Worm (Caenorhabditis elegans): ENCODE data around the gene sma-2.
A peak's percentile ranks its signal among the peaks of the same experiment; 100 is the strongest.

Gene sma-2

DNA sequence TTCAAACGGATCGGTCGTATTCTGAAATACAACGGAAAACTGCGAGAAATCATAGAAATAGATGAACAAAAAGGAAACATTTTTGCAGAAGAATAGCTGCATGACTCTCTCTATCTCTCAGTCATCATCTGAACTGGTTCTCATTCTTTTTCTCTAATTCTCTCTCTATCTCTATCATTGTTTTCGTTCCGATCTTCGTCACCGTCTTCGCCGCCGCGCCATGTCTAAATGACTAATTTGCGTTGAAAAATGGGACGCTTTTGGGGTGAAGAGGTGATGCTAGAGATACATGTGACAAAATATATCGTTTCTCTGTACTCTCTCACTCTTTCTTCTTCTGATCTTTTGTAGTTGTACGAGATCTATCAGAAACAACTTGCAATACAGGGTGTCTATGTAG, 31.0 kb downstream of the sma-2 start:
- TF ChIP-seq ceh-40 (GFP tag; IDR thresholded peaks at IDR 0.05): no peak
- no peak for TF ChIP-seq Y67H2A.10 (GFP tag; conservative IDR thresholded peaks at IDR 0.05)
- no peak for TF ChIP-seq sea-2 (GFP tag; IDR thresholded peaks at IDR 0.05)
- peak; percentile 61 for TF ChIP-seq lin-40 (tag; optimal IDR thresholded peaks at IDR 0.05)
- no peak for TF ChIP-seq attf-6 (GFP tag; IDR thresholded peaks at IDR 0.05)
- no peak for TF ChIP-seq tbx-9 (tag; optimal IDR thresholded peaks at IDR 0.05; ENCODE audit: borderline replicate concordance)
- peak; percentile 60 for TF ChIP-seq ztf-26 (tag; optimal IDR thresholded peaks at IDR 0.05)
- TF ChIP-seq akir-1 (GFP tag; optimal IDR thresholded peaks at IDR 0.05): no peak
- no peak for TF ChIP-seq cebp-1 (GFP tag; IDR thresholded peaks at IDR 0.05)
- TF ChIP-seq cebp-1 (tag; optimal IDR thresholded peaks at IDR 0.05): peak; percentile 27
- TF ChIP-seq chd-7 (tag; optimal IDR thresholded peaks at IDR 0.05): peak; percentile 16
- no peak for TF ChIP-seq B0261.1 (tag; optimal IDR thresholded peaks at IDR 0.05)
- TF ChIP-seq somi-1 (GFP tag; optimal IDR thresholded peaks at IDR 0.05): peak; percentile 60
- TF ChIP-seq hlh-26 (GFP tag; conservative IDR thresholded peaks at IDR 0.05): no peak
- no peak for TF ChIP-seq T26A5.8 (tag; optimal IDR thresholded peaks at IDR 0.05)
- TF ChIP-seq B0336.3 (GFP tag; IDR thresholded peaks at IDR 0.05): no peak
- TF ChIP-seq T07F8.4 (tag; optimal IDR thresholded peaks at IDR 0.05): no peak
- no peak for TF ChIP-seq snpc-4 (GFP tag; optimal IDR thresholded peaks at IDR 0.05)
- TF ChIP-seq snpc-4 (tag; optimal IDR thresholded peaks at IDR 0.05): no peak

ce11 chrIII:8782080-8782479, 32.6 kb downstream of the sma-2 start:
- no peak for TF ChIP-seq cebp-1 (GFP tag; IDR thresholded peaks at IDR 0.05)
- TF ChIP-seq cebp-1 (tag; optimal IDR thresholded peaks at IDR 0.05): peak; percentile 68
- TF ChIP-seq K12H6.12 (tag; optimal IDR thresholded peaks at IDR 0.05): no peak

DNA sequence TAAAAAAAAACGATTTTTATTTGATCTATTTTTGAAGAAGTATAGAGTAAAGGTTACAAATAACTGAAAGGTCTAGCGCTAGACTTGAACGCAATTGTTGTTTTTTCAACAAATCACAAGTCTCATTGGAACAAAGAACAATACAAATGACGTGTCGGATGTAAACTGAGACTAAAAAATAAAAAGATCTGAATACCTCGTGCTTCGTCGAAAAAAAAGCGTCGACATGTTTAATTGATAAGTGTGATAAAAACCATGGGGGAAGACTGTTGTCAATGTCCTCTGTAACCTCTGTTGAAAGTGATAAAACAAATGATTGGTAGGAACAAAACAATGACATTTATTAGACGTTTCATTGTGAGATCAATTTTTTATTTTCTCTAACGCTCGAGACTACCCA, 33.3 kb downstream of the sma-2 start:
- TF ChIP-seq nfyb-1 (GFP tag; IDR thresholded peaks at IDR 0.05) (peak; percentile 23; the same call in 1 of the 2 replicates), sdz-38 (tag; optimal IDR thresholded peaks at IDR 0.05) (no peak), ama-1 (optimal IDR thresholded peaks at IDR 0.05) (no peak), ama-1 (GFP tag; optimal IDR thresholded peaks at IDR 0.05) (no peak), egl-44 (GFP tag; IDR thresholded peaks at IDR 0.05) (no peak), B0019.2 (GFP tag; conservative IDR thresholded peaks at IDR 0.05) (no peak), attf-6 (GFP tag; IDR thresholded peaks at IDR 0.05) (no peak), tlf-1 (GFP tag; optimal IDR thresholded peaks at IDR 0.05) (no peak), unc-62 (GFP tag; optimal IDR thresholded peaks at IDR 0.05) (peak; percentile 44), him-1 (tag; optimal IDR thresholded peaks at IDR 0.05) (no peak), cebp-2 (GFP tag; IDR thresholded peaks at IDR 0.05) (no peak), ceh-91 (GFP tag; IDR thresholded peaks at IDR 0.05) (no peak), hrde-1 (tag; optimal IDR thresholded peaks at IDR 0.05; ENCODE audit: borderline replicate concordance) (no peak), K11D2.4 (GFP tag; IDR thresholded peaks at IDR 0.05) (no peak), efl-1 (GFP tag; optimal IDR thresholded peaks at IDR 0.05) (no peak), bed-1 (GFP tag; IDR thresholded peaks at IDR 0.05) (no peak), egrh-3 (GFP tag; IDR thresholded peaks at IDR 0.05) (no peak), ztf-25 (GFP tag; IDR thresholded peaks at IDR 0.05) (no peak), C06A6.2 (GFP tag; conservative IDR thresholded peaks at IDR 0.05) (no peak), attf-3 (GFP tag; conservative IDR thresholded peaks at IDR 0.05) (no peak), zim-3 (tag; optimal IDR thresholded peaks at IDR 0.05) (no peak), nhr-80 (tag; optimal IDR thresholded peaks at IDR 0.05) (peak; percentile 90), F22D6.2 (tag; optimal IDR thresholded peaks at IDR 0.05) (peak; percentile 7), ceh-79 (tag; optimal IDR thresholded peaks at IDR 0.05) (no peak), ztf-28 (GFP tag; IDR thresholded peaks at IDR 0.05) (no peak), B0336.3 (GFP tag; IDR thresholded peaks at IDR 0.05) (no peak), nhr-120 (GFP tag; IDR thresholded peaks at IDR 0.05) (no peak), lin-35 (GFP tag; optimal IDR thresholded peaks at IDR 0.05) (no peak), sptf-2 (GFP tag; optimal IDR thresholded peaks at IDR 0.05) (no peak), ekl-4 (GFP tag; IDR thresholded peaks at IDR 0.05) (no peak), Y53F4B.3 (GFP tag; IDR thresholded peaks at IDR 0.05) (no peak)

Measured in whole organism, young adult.